Worm (Caenorhabditis elegans) whole organism, L4 larva: ENCODE results near the gene spe-45.

Source experiments
- F10B5.3 ChIP-seq: sonication (generic microtip); optimal IDR thresholded peaks from 2 replicates; lab custom pipeline; 2016; ENCODE audit warnings: mild to moderate bottlenecking, missing genetic modification characterization, missing compliant biosample characterization
- F26F4.8 ChIP-seq: fragments of 200-800 bp; sonication (Bioruptor generic); conservative IDR thresholded peaks from 2 replicates; pipeline ENCODE4 v1.3.6; 2022; ENCODE audit warnings: missing genetic modification characterization, missing compliant biosample characterization
- F44E2.7 ChIP-seq: fragments of 200-800 bp; sonication (Bioruptor generic); IDR thresholded peaks from 2 replicates; pipeline ENCODE4 v2.1.2; 2022; ENCODE audit warnings: missing genetic modification characterization, missing compliant biosample characterization
- T26A8.4 ChIP-seq: fragments of 200-800 bp; sonication (Bioruptor generic); IDR thresholded peaks from 2 replicates; pipeline ENCODE4 v1.3.6; 2022; ENCODE audit warnings: missing genetic modification characterization, missing compliant biosample characterization
- Y48G9A.11 ChIP-seq: fragments of 200-800 bp; sonication (Bioruptor generic); IDR thresholded peaks from 2 replicates; pipeline ENCODE4 v1.3.6; 2022; ENCODE audit warnings: missing genetic modification reagents, missing genetic modification characterization, missing compliant biosample characterization
- Y75B8A.6 ChIP-seq: fragments of 200-800 bp; sonication (Bioruptor generic); IDR thresholded peaks from 2 replicates; pipeline ENCODE4 v1.3.6; 2022; ENCODE audit warnings: missing genetic modification reagents, missing genetic modification characterization, missing compliant biosample characterization
- aha-1 ChIP-seq: fragments of 150-350 bp; peaks from one replicate; lab custom pipeline; 2014; ENCODE audit warnings: missing biosample characterization, missing genetic modification characterization
- arid-1 ChIP-seq: fragments of 200-800 bp; sonication (Bioruptor generic); conservative IDR thresholded peaks from 2 replicates; pipeline ENCODE4 v1.3.6; 2022; ENCODE audit warnings: missing genetic modification reagents, missing genetic modification characterization, missing compliant biosample characterization
- attf-4 ChIP-seq: sonication (generic microtip); optimal IDR thresholded peaks from 3 replicates; lab custom pipeline; 2017; ENCODE audit warnings: missing biosample characterization, missing genetic modification characterization
- ceh-28 ChIP-seq: fragments of 150-350 bp; optimal IDR thresholded peaks from 2 replicates; lab custom pipeline; 2014; ENCODE audit warnings: missing biosample characterization, missing genetic modification reagents, missing genetic modification characterization
- ceh-32 ChIP-seq: sonication (generic microtip); optimal IDR thresholded peaks from 2 replicates; lab custom pipeline; 2016; ENCODE audit warnings: mild to moderate bottlenecking, missing genetic modification characterization, missing compliant biosample characterization; ENCODE audit not compliant: poor library complexity
- ces-1 ChIP-seq: fragments of 150-350 bp; sonication (generic microtip); optimal IDR thresholded peaks from 4 replicates; lab custom pipeline; 2014; ENCODE audit warnings: missing biosample characterization, missing genetic modification reagents, missing genetic modification characterization
- ctbp-1 ChIP-seq: fragments of 200-800 bp; sonication (Bioruptor generic); IDR thresholded peaks from 2 replicates; pipeline ENCODE4 v1.3.6; 2022; ENCODE audit warnings: missing genetic modification reagents, missing genetic modification characterization, missing compliant biosample characterization
- daf-12 ChIP-seq: fragments of 150-350 bp; optimal IDR thresholded peaks from 2 replicates; lab custom pipeline; 2014; ENCODE audit warnings: missing biosample characterization, missing genetic modification reagents, missing genetic modification characterization
- dve-1 ChIP-seq: sonication (generic microtip); optimal IDR thresholded peaks from 2 replicates; lab custom pipeline; 2017; ENCODE audit warnings: antibody characterized with exemption, mild to moderate bottlenecking, missing genetic modification characterization, missing compliant biosample characterization; ENCODE audit not compliant: insufficient read depth
- egl-27 ChIP-seq: sonication (generic microtip); optimal IDR thresholded peaks from 3 replicates; lab custom pipeline; 2017; ENCODE audit warnings: missing biosample characterization, missing genetic modification reagents, missing genetic modification characterization
- hif-1 ChIP-seq, 2 experiments: sonication (generic microtip); optimal IDR thresholded peaks; 2 replicates each; lab custom pipeline; 2016 to 2017; ENCODE audit warnings: missing compliant biosample characterization in 2 of 2, missing genetic modification characterization in 2 of 2, missing genetic modification reagents in 2 of 2, missing genotype in 2 of 2, mild to moderate bottlenecking in 1 of 2
- hlh-11 ChIP-seq: fragments of 200-800 bp; sonication (Bioruptor generic); optimal IDR thresholded peaks from 2 replicates; lab custom pipeline; 2018; ENCODE audit warnings: mild to moderate bottlenecking, missing genetic modification characterization, missing compliant biosample characterization
- hlh-30 ChIP-seq: sonication (generic microtip); optimal IDR thresholded peaks from 2 replicates; lab custom pipeline; 2017; ENCODE audit warnings: antibody characterized with exemption, mild to moderate bottlenecking, missing genetic modification characterization, missing compliant biosample characterization; ENCODE audit not compliant: insufficient read depth
- hmg-1.1 ChIP-seq: fragments of 200-800 bp; sonication (Bioruptor generic); IDR thresholded peaks from 2 replicates; pipeline ENCODE4 v1.3.6; 2022; ENCODE audit warnings: missing genetic modification reagents, missing genetic modification characterization, missing compliant biosample characterization
- lin-1 ChIP-seq: fragments of 200-800 bp; sonication (Bioruptor generic); IDR thresholded peaks from 2 replicates; pipeline ENCODE4 v1.3.6; 2022; ENCODE audit warnings: missing genetic modification reagents, missing genetic modification characterization, missing compliant biosample characterization
- lin-13 ChIP-seq: fragments of 150-350 bp; optimal IDR thresholded peaks from 2 replicates; lab custom pipeline; 2014; ENCODE audit warnings: missing biosample characterization, missing genetic modification reagents, missing genetic modification characterization
- lin-15B ChIP-seq: fragments of 150-350 bp; sonication (generic microtip); optimal IDR thresholded peaks from 3 replicates; lab custom pipeline; 2014; ENCODE audit warnings: missing biosample characterization, missing genetic modification characterization
- lin-29 ChIP-seq: fragments of 200-800 bp; sonication (Bioruptor generic); IDR thresholded peaks from 2 replicates; pipeline ENCODE4 v1.3.6; 2022; ENCODE audit warnings: missing genetic modification reagents, missing genetic modification characterization, missing compliant biosample characterization
- lir-3 ChIP-seq: sonication (generic microtip); optimal IDR thresholded peaks from 2 replicates; lab custom pipeline; 2016; ENCODE audit warnings: mild to moderate bottlenecking, missing genetic modification characterization, missing compliant biosample characterization
- madf-5 ChIP-seq, 2 experiments: fragments of 200-800 bp; sonication (Bioruptor generic); IDR thresholded peaks; 2 replicates each; pipeline ENCODE4 v1.3.6; 2022; ENCODE audit warnings: missing compliant biosample characterization in 2 of 2, missing genetic modification characterization in 2 of 2
- madf-9 ChIP-seq: fragments of 200-800 bp; sonication (Bioruptor generic); conservative IDR thresholded peaks from 2 replicates; pipeline ENCODE4 v1.3.6; 2022; ENCODE audit warnings: missing genetic modification reagents, missing genetic modification characterization, missing compliant biosample characterization
- mdl-1 ChIP-seq, 2 experiments: fragments of 150-350 bp in 1 of 2; sonication (generic microtip) in 1 of 2; optimal IDR thresholded peaks; 2 replicates each; lab custom pipeline; 2014 to 2017; ENCODE audit warnings: missing biosample characterization in 2 of 2, missing genetic modification characterization in 2 of 2
- mdt-29 ChIP-seq: fragments of 200-800 bp; sonication (Bioruptor generic); IDR thresholded peaks from 2 replicates; pipeline ENCODE4 v1.3.6; 2022; ENCODE audit warnings: missing genetic modification reagents, missing genetic modification characterization, missing compliant biosample characterization
- mes-2 ChIP-seq: sonication (generic microtip); optimal IDR thresholded peaks from 2 replicates; lab custom pipeline; 2016; ENCODE audit warnings: missing genotype, mild to moderate bottlenecking, missing genetic modification characterization, missing compliant biosample characterization; ENCODE audit not compliant: poor library complexity, severe bottlenecking
- nhr-102 ChIP-seq: sonication (generic microtip); optimal IDR thresholded peaks from 2 replicates; lab custom pipeline; 2016; ENCODE audit warnings: mild to moderate bottlenecking, missing genetic modification characterization, moderate library complexity, missing compliant biosample characterization
- nhr-237 ChIP-seq: sonication (generic microtip); optimal IDR thresholded peaks from 2 replicates; lab custom pipeline; 2017; ENCODE audit warnings: missing biosample characterization, missing genetic modification characterization
- nhr-41 ChIP-seq: fragments of 200-800 bp; sonication (Bioruptor generic); IDR thresholded peaks from 2 replicates; pipeline ENCODE4 v1.3.6; 2022; ENCODE audit warnings: missing genetic modification reagents, missing genetic modification characterization, missing compliant biosample characterization
- nhr-42 ChIP-seq: fragments of 200-800 bp; sonication (Bioruptor generic); IDR thresholded peaks from 2 replicates; pipeline ENCODE4 v1.3.6; 2022; ENCODE audit warnings: missing genetic modification characterization, missing compliant biosample characterization
- nhr-76 ChIP-seq: fragments of 150-350 bp; optimal IDR thresholded peaks from 2 replicates; lab custom pipeline; 2014; ENCODE audit warnings: missing biosample characterization, missing genetic modification characterization
- nhr-77 ChIP-seq: fragments of 150-350 bp; optimal IDR thresholded peaks from 2 replicates; lab custom pipeline; 2014; ENCODE audit warnings: missing biosample characterization, missing genetic modification characterization
- pha-4 ChIP-seq, 2 experiments: fragments of 150-350 bp in 1 of 2; fragments of 200-800 bp in 1 of 2; sonication (Bioruptor generic) in 1 of 2; IDR thresholded peaks in 1 of 2; optimal IDR thresholded peaks in 1 of 2; 2 replicates each; pipeline versions ENCODE4 v1.3.6 to Lab custom; 2014 to 2022; ENCODE audit warnings: missing genetic modification characterization in 2 of 2, missing genetic modification reagents in 2 of 2, missing biosample characterization in 1 of 2, missing compliant biosample characterization in 1 of 2
- php-3 ChIP-seq: fragments of 200-800 bp; sonication (Bioruptor generic); IDR thresholded peaks from 2 replicates; pipeline ENCODE4 v1.3.6; 2022; ENCODE audit warnings: missing genetic modification reagents, missing genetic modification characterization, missing compliant biosample characterization
- sdz-12 ChIP-seq: fragments of 200-800 bp; sonication (Bioruptor generic); optimal IDR thresholded peaks from 2 replicates; lab custom pipeline; 2018; ENCODE audit warnings: mild to moderate bottlenecking, missing genetic modification characterization, missing compliant biosample characterization
- set-16 ChIP-seq: fragments of 200-800 bp; sonication (Bioruptor generic); IDR thresholded peaks from 2 replicates; pipeline ENCODE4 v1.3.6; 2022; ENCODE audit warnings: missing genetic modification reagents, missing genetic modification characterization, missing compliant biosample characterization
- spr-1 ChIP-seq: sonication (generic microtip); optimal IDR thresholded peaks from 2 replicates; lab custom pipeline; 2016; ENCODE audit warnings: mild to moderate bottlenecking, missing genetic modification characterization, missing compliant biosample characterization
- tra-1 ChIP-seq: fragments of 200-800 bp; sonication (Bioruptor generic); IDR thresholded peaks from 2 replicates; pipeline ENCODE4 v1.3.6; 2022; ENCODE audit warnings: missing genetic modification reagents, missing genetic modification characterization, missing compliant biosample characterization
- vab-7 ChIP-seq: fragments of 200-800 bp; sonication (Bioruptor generic); IDR thresholded peaks from 2 replicates; pipeline ENCODE4 v1.3.6; 2022; ENCODE audit warnings: missing genetic modification reagents, missing genetic modification characterization, missing compliant biosample characterization
- zag-1 ChIP-seq: fragments of 150-350 bp; optimal IDR thresholded peaks from 2 replicates; lab custom pipeline; 2014; ENCODE audit warnings: missing biosample characterization, missing genetic modification characterization
- zfp-2 ChIP-seq: sonication (generic microtip); optimal IDR thresholded peaks from 2 replicates; lab custom pipeline; 2016; ENCODE audit warnings: mild to moderate bottlenecking, missing genetic modification characterization, missing compliant biosample characterization
- zfp-3 ChIP-seq: fragments of 200-800 bp; sonication (Bioruptor generic); conservative IDR thresholded peaks from 2 replicates; pipeline ENCODE4 v1.3.6; 2022; ENCODE audit warnings: missing genetic modification reagents, missing genetic modification characterization, missing compliant biosample characterization
- zip-11 ChIP-seq: fragments of 200-800 bp; sonication (Bioruptor generic); IDR thresholded peaks from 2 replicates; pipeline ENCODE4 v1.3.6; 2022; ENCODE audit warnings: missing genetic modification characterization, missing compliant biosample characterization
- zip-2 ChIP-seq: fragments of 150-350 bp; optimal IDR thresholded peaks from 2 replicates; lab custom pipeline; 2014; ENCODE audit warnings: missing biosample characterization, missing genetic modification characterization
- ztf-11 ChIP-seq: fragments of 150-350 bp; optimal IDR thresholded peaks from 2 replicates; lab custom pipeline; 2014; ENCODE audit warnings: missing biosample characterization, missing genetic modification characterization

spe-45 gene

DNA sequence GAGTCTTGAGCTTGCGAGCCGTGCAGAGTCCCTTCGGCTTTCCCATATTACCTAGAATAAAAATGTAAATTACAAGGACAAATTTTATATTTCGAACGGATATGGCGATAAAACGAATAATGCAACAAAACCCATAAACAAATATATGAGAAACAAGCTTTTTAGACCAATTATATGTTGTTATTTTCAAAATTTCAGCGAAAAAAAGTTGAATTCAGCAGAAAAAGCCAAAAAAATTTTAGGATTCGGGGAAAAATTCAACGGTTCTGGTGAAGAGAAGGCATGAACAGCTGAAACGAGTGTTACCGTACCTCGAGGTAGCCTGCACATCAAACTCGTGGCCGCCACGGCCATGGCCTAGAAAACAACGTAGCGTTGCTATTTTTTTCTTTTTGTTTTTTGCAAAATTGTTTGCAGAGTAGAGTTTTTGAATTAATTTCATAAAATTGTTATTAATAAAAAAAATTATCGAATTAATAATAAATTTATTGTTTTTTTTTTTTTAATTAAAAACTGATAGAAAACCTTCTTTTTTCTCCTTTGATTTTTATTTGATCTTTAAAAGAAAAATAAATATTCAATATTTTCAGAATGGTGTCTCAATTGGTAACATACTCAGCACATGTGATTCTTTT lies 1.2 kb upstream of the spe-45 start, which contains the start of the genes rps-23 and dpm-3:
Gene rps-23, minus strand, starts transcription at position 51 of the 635 bp plus-strand sequence.
Gene dpm-3, plus strand, starts transcription at position 585 of the 635 bp plus-strand sequence.
- peak; percentile 85 for TF ChIP-seq php-3 (GFP tag; lab: Robert Waterston, UW)
- TF ChIP-seq F26F4.8, result no peak
- TF ChIP-seq hlh-30, result peak; percentile 93
- no peak for TF ChIP-seq nhr-41 (GFP tag; lab: Robert Waterston, UW)
- peak; percentile 88 for TF ChIP-seq nhr-102
- no peak for TF ChIP-seq ceh-28 (tag; lab: Kevin White, UChicago)
- no peak; the same call in 1 of the 2 replicates for TF ChIP-seq F44E2.7
- TF ChIP-seq nhr-42 (GFP tag; lab: Robert Waterston, UW), result peak; percentile 82
- TF ChIP-seq hlh-11, result peak; percentile 97
- TF ChIP-seq mdt-29, result peak; percentile 81
- TF ChIP-seq madf-5 (GFP tag; IDR thresholded peaks at IDR 0.05; lab: Robert Waterston, UW), result peak; percentile 71 to 95; a peak in 2 of 4 replicates
- peak; percentile 96 for TF ChIP-seq lin-13
- TF ChIP-seq vab-7 (GFP tag; lab: Robert Waterston, UW), result peak; percentile 86
- TF ChIP-seq madf-9 (GFP tag; lab: Robert Waterston, UW), result peak; percentile 91
- peak; percentile 61 for TF ChIP-seq spr-1 (tag; lab: Kevin White, UChicago)
- no peak for TF ChIP-seq daf-12 (tag; lab: Kevin White, UChicago)
- 0 out of 2 replicates have a peak, but pooled peaks have one; percentile 27 for TF ChIP-seq set-16 (GFP tag; lab: Robert Waterston, UW)
- peak; percentile 67 for TF ChIP-seq zag-1 (tag; lab: Kevin White, UChicago)
- TF ChIP-seq pha-4 (GFP tag; IDR thresholded peaks at IDR 0.05; lab: Robert Waterston, UW), result peak; percentile 84
- TF ChIP-seq pha-4 (tag; optimal IDR thresholded peaks at IDR 0.05; lab: Kevin White, UChicago), result peak; percentile 93
- TF ChIP-seq T26A8.4, result peak; percentile 92
- TF ChIP-seq arid-1 (GFP tag; lab: Robert Waterston, UW), result peak; percentile 92
- peak; percentile 29 to 67 for TF ChIP-seq mdl-1 (tag; optimal IDR thresholded peaks at IDR 0.05; lab: Kevin White, UChicago)
- peak; percentile 80 for TF ChIP-seq lin-29 (GFP tag; lab: Robert Waterston, UW)
- peak; percentile 16 for TF ChIP-seq ces-1 (GFP tag; lab: Kevin White, UChicago)
- TF ChIP-seq hmg-1.1 (GFP tag; lab: Robert Waterston, UW), result peak; percentile 88
- peak; percentile 93 for TF ChIP-seq sdz-12
- peak; percentile 81 for TF ChIP-seq lin-15B (tag; lab: Kevin White, UChicago)
- TF ChIP-seq ctbp-1 (GFP tag; lab: Robert Waterston, UW), result peak; percentile 58; the same call in 1 of the 2 replicates
- TF ChIP-seq zip-11 (GFP tag; lab: Robert Waterston, UW), result no peak
- peak; percentile 99 for TF ChIP-seq mes-2 (tag; lab: Kevin White, UChicago)
- TF ChIP-seq zfp-3 (GFP tag; lab: Robert Waterston, UW), result peak; percentile 83
- TF ChIP-seq lir-3, result no peak
- peak; percentile 85 for TF ChIP-seq lin-1 (GFP tag; lab: Robert Waterston, UW)
- TF ChIP-seq tra-1 (GFP tag; lab: Robert Waterston, UW), result peak; percentile 78; the same call in 1 of the 2 replicates
- TF ChIP-seq nhr-237 (tag; lab: Kevin White, UChicago), result no peak
- TF ChIP-seq Y75B8A.6 (GFP tag; lab: Robert Waterston, UW), result 0 out of 2 replicates have a peak, but pooled peaks have one; percentile 23
- TF ChIP-seq attf-4, result no peak
- no peak for TF ChIP-seq egl-27 (tag; lab: Kevin White, UChicago)
- peak; percentile 96 for TF ChIP-seq nhr-77 (tag; lab: Kevin White, UChicago)
- peak; percentile 89 for TF ChIP-seq zfp-2 (tag; lab: Kevin White, UChicago)
- TF ChIP-seq nhr-76, result peak; percentile 29
- peak; percentile 97 for TF ChIP-seq aha-1 (tag; lab: Kevin White, UChicago)
- TF ChIP-seq dve-1, result peak; percentile 94
- TF ChIP-seq Y48G9A.11 (GFP tag; lab: Robert Waterston, UW), result peak; percentile 88
- TF ChIP-seq zip-2 (tag; lab: Kevin White, UChicago), result peak; percentile 62
- TF ChIP-seq hif-1 (tag; optimal IDR thresholded peaks at IDR 0.05; lab: Kevin White, UChicago), result peak in 1 of 2 experiments; percentile 97
- TF ChIP-seq ceh-32, result peak; percentile 26
- peak; percentile 56 for TF ChIP-seq F10B5.3 (tag; lab: Kevin White, UChicago)
- TF ChIP-seq ztf-11 (tag; lab: Kevin White, UChicago), result no peak
